Fruit fly (Drosophila melanogaster): ENCODE data around the gene PGRP-LC.

Gene PGRP-LC

dm6 chr3L:9370907-9371365, 32.3 kb downstream of the PGRP-LC start, which contains the start of gene Fdx1 (continued):
- TF ChIP-seq grau (tag; optimal IDR thresholded peaks at IDR 0.05), result peak; percentile 50
- no peak for TF ChIP-seq dmrt11E (tag; optimal IDR thresholded peaks at IDR 0.05)
- TF ChIP-seq knrl (GFP tag; IDR thresholded peaks at IDR 0.05; ENCODE audit: partially characterized antibody), result peak; percentile 53; the same call in 2 of the 3 replicates
- no peak for TF ChIP-seq trh (GFP tag; optimal IDR thresholded peaks at IDR 0.05)
- TF ChIP-seq CG2120 (GFP tag; optimal IDR thresholded peaks at IDR 0.05), result peak; percentile 66
- no peak for TF ChIP-seq Neu2 (GFP tag; optimal IDR thresholded peaks at IDR 0.05; ENCODE audit: borderline replicate concordance)
- no peak for TF ChIP-seq CG6254 (GFP tag; optimal IDR thresholded peaks at IDR 0.05)
- peak; percentile 31; the same call in 1 of the 2 replicates for TF ChIP-seq CG6272 (GFP tag; IDR thresholded peaks at IDR 0.05)
- no peak for TF ChIP-seq CG10565 (GFP tag; optimal IDR thresholded peaks at IDR 0.05)
- peak; percentile 5 for TF ChIP-seq Spps (tag; optimal IDR thresholded peaks at IDR 0.05)

DNA sequence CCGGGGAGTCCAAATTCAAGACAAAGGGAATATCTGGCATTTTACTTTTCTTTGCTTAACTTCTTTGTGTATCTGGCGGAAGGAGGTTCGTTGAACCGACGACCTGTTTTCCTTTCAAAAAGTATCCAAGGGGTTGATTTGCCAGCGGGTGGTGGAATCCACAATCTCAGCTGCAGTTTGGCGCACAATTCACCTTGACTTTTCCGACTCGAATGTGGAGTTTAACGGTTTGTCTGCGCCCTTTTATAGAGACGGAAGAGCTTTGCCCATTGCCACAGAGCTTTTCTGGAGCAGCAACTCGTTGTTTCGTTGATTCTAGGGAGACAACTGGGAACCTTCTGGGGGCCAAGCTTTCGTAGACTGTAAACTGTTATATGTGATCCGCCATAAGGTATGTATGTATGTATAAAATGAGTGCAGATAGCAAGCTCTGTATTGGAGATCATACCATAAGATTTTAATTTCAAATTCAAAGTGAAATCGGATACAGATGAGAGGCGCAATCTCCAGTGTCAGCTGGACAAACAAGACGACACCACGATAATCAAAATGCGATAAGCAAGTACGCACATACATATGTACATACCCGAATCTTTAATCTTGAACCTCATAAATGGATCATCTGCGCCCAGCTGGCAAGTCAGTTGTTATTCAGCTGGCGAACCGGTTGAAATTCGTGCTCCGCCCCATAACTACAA, 33.8 kb downstream of the PGRP-LC start, which contains the start of the genes Hsp67Bc, CG4456 and Hsp22:
Gene Hsp67Bc, minus strand, starts transcription at position 220 of the 698 bp plus-strand sequence.
Gene CG4456, plus strand, starts transcription at position 445 of the 698 bp plus-strand sequence.
Gene Hsp22, plus strand, starts transcription at position 654 of the 698 bp plus-strand sequence.
- TF ChIP-seq grn (GFP tag; optimal IDR thresholded peaks at IDR 0.05), result peak; percentile 81
- TF ChIP-seq CG13894 (tag; optimal IDR thresholded peaks at IDR 0.05), result peak; percentile 39
- 0 out of 2 replicates have a peak, but pooled peaks have one; percentile 7 for TF ChIP-seq CG11085 (GFP tag; IDR thresholded peaks at IDR 0.05)
- TF ChIP-seq CG5180 (GFP tag; optimal IDR thresholded peaks at IDR 0.05), result peak; percentile 10
- no peak for TF ChIP-seq CG10267 (tag; optimal IDR thresholded peaks at IDR 0.05)
- peak; percentile 9 for TF ChIP-seq ATbp (GFP tag; optimal IDR thresholded peaks at IDR 0.05)
- no peak for TF ChIP-seq Neu2 (GFP tag; optimal IDR thresholded peaks at IDR 0.05; ENCODE audit: borderline replicate concordance)
- TF ChIP-seq kni (GFP tag; optimal IDR thresholded peaks at IDR 0.05), result peak; percentile 86
- peak; percentile 24; the same call in 1 of the 2 replicates for TF ChIP-seq bbx (GFP tag; IDR thresholded peaks at IDR 0.05; ENCODE audit: partially characterized antibody)
- TF ChIP-seq CG15696 (tag; optimal IDR thresholded peaks at IDR 0.05), result no peak
- TF ChIP-seq CG4707 (GFP tag; optimal IDR thresholded peaks at IDR 0.05), result no peak
- TF ChIP-seq Sry-δ (GFP tag; optimal IDR thresholded peaks at IDR 0.05), result no peak
- TF ChIP-seq CG11398 (GFP tag; optimal IDR thresholded peaks at IDR 0.05), result no peak
- TF ChIP-seq lmd (GFP tag; IDR thresholded peaks at IDR 0.05), result no peak
- no peak for TF ChIP-seq ato (GFP tag; IDR thresholded peaks at IDR 0.05; ENCODE audit: partially characterized antibody)
- peak; percentile 14 for TF ChIP-seq Fer1 (GFP tag; optimal IDR thresholded peaks at IDR 0.05)
- TF ChIP-seq Jarid2 (GFP tag; optimal IDR thresholded peaks at IDR 0.05), result peak; percentile 35
- peak; percentile 19 for TF ChIP-seq nerfin-1 (tag; optimal IDR thresholded peaks at IDR 0.05)
- TF ChIP-seq CTCF (GFP tag; optimal IDR thresholded peaks at IDR 0.05), result peak; percentile 5
- TF ChIP-seq fd64A (GFP tag; optimal IDR thresholded peaks at IDR 0.05), result peak; percentile 33
- peak; percentile 32 for TF ChIP-seq CG12155 (GFP tag; optimal IDR thresholded peaks at IDR 0.05)
- no peak for TF ChIP-seq CG4617 (GFP tag; optimal IDR thresholded peaks at IDR 0.05; ENCODE audit: borderline replicate concordance)
- TF ChIP-seq Six4 (GFP tag; optimal IDR thresholded peaks at IDR 0.05), result no peak
- no peak for TF ChIP-seq CG31441 (GFP tag; IDR thresholded peaks at IDR 0.05)
- peak; percentile 35 for TF ChIP-seq abd-A (tag; optimal IDR thresholded peaks at IDR 0.05)
- no peak for TF ChIP-seq CG13287 (GFP tag; IDR thresholded peaks at IDR 0.05; ENCODE audit: partially characterized antibody)
- no peak for TF ChIP-seq Scr (GFP tag; IDR thresholded peaks at IDR 0.05; ENCODE audit: partially characterized antibody)
- peak in 1 of 2 experiments; percentile 30 for TF ChIP-seq Pdp1 (GFP tag; optimal IDR thresholded peaks at IDR 0.05)
- no peak for TF ChIP-seq mam (GFP tag; optimal IDR thresholded peaks at IDR 0.05)
- TF ChIP-seq Sox102F (GFP tag; optimal IDR thresholded peaks at IDR 0.05), result no peak
- peak; percentile 18 for TF ChIP-seq CG6254 (GFP tag; optimal IDR thresholded peaks at IDR 0.05)
- TF ChIP-seq CG34224 (GFP tag; IDR thresholded peaks at IDR 0.05; ENCODE audit: partially characterized antibody), result 0 out of 3 replicates have a peak, but pooled peaks have one; percentile 35
- TF ChIP-seq CG31365 (tag; optimal IDR thresholded peaks at IDR 0.05), result peak; percentile 15
- no peak for TF ChIP-seq fu2 (GFP tag; optimal IDR thresholded peaks at IDR 0.05)
- no peak for TF ChIP-seq CG10209 (GFP tag; optimal IDR thresholded peaks at IDR 0.05)
- TF ChIP-seq CG18599 (GFP tag; optimal IDR thresholded peaks at IDR 0.05), result peak; percentile 51
- TF ChIP-seq scrt (GFP tag; optimal IDR thresholded peaks at IDR 0.05), result peak; percentile 27
